Worm (Caenorhabditis elegans) whole organism, L1 larva: ENCODE measurements around the gene C04A2.15.

Experiments
- C04F5.9 ChIP-seq: sonication (generic microtip); optimal IDR thresholded peaks from 2 replicates; lab custom pipeline; 2016; ENCODE audit warnings: missing genetic modification characterization, missing compliant biosample characterization
- ama-1 ChIP-seq: fragments of 150-350 bp; optimal IDR thresholded peaks from 2 replicates; lab custom pipeline; 2014
- blmp-1 ChIP-seq: fragments of 150-350 bp; optimal IDR thresholded peaks from 2 replicates; lab custom pipeline; 2014; ENCODE audit warnings: missing biosample characterization, missing genetic modification characterization
- ceh-63 ChIP-seq: fragments of 200-800 bp; sonication (Bioruptor generic); optimal IDR thresholded peaks from 2 replicates; lab custom pipeline; 2018; ENCODE audit warnings: mild to moderate bottlenecking, missing genetic modification characterization, missing compliant biosample characterization
- ceh-8 ChIP-seq: fragments of 200-800 bp; sonication (Bioruptor generic); optimal IDR thresholded peaks from 2 replicates; lab custom pipeline; 2018; ENCODE audit warnings: mild to moderate bottlenecking, missing genetic modification characterization, moderate library complexity, missing compliant biosample characterization
- ceh-82 ChIP-seq, 3 experiments: fragments of 150-350 bp in 1 of 3; sonication (generic microtip) in 2 of 3; optimal IDR thresholded peaks; 2 replicates each; lab custom pipeline; 2014 to 2017; ENCODE audit warnings: missing biosample characterization in 3 of 3, missing genetic modification characterization in 3 of 3
- ceh-88 ChIP-seq: fragments of 200-800 bp; sonication (Bioruptor generic); IDR thresholded peaks from 2 replicates; pipeline ENCODE4 v1.3.6; 2022; ENCODE audit warnings: missing genetic modification characterization, missing compliant biosample characterization
- ceh-90 ChIP-seq: sonication (generic microtip); optimal IDR thresholded peaks from 2 replicates; lab custom pipeline; 2016; ENCODE audit warnings: missing genetic modification characterization, missing compliant biosample characterization
- ces-1 ChIP-seq: fragments of 150-350 bp; optimal IDR thresholded peaks from 2 replicates; lab custom pipeline; 2014; ENCODE audit warnings: missing biosample characterization, missing genetic modification reagents, missing genetic modification characterization
- dsc-1 ChIP-seq: sonication (generic microtip); optimal IDR thresholded peaks from 2 replicates; lab custom pipeline; 2016; ENCODE audit warnings: mild to moderate bottlenecking, missing genetic modification characterization, missing compliant biosample characterization
- efl-1 ChIP-seq, 4 experiments: fragments of 150-350 bp; optimal IDR thresholded peaks in 3 of 4; peaks in 1 of 4; 1 replicate in 1 of 4; 2 replicates in 3 of 4; lab custom pipeline; 2014; ENCODE audit warnings: missing biosample characterization in 2 of 4, missing genetic modification characterization in 2 of 4, missing genetic modification reagents in 2 of 4
- egl-27 ChIP-seq, 2 experiments: fragments of 150-350 bp in 1 of 2; sonication (generic microtip); optimal IDR thresholded peaks; 3 replicates each; lab custom pipeline; 2017 to 2018; ENCODE audit warnings: missing biosample characterization in 2 of 2, missing genetic modification characterization in 2 of 2, missing genetic modification reagents in 2 of 2
- elt-3 ChIP-seq, 6 experiments: fragments of 150-350 bp in 1 of 6; sonication (generic microtip); optimal IDR thresholded peaks; 2 replicates each; lab custom pipeline; 2017 to 2018; ENCODE audit warnings: missing biosample characterization in 6 of 6, missing genetic modification characterization in 6 of 6, inconsistent platforms in 1 of 6
- fkh-4 ChIP-seq: sonication (generic microtip); optimal IDR thresholded peaks from 2 replicates; lab custom pipeline; 2016; ENCODE audit warnings: missing compliant biosample characterization, missing genetic modification characterization, borderline replicate concordance
- grh-1 ChIP-seq: fragments of 200-800 bp; sonication (Bioruptor generic); IDR thresholded peaks from 2 replicates; pipeline ENCODE4 v1.3.6; 2022; ENCODE audit warnings: missing genetic modification reagents, missing genetic modification characterization, missing compliant biosample characterization
- hlh-17 ChIP-seq: fragments of 200-800 bp; sonication (Bioruptor generic); optimal IDR thresholded peaks from 2 replicates; lab custom pipeline; 2018; ENCODE audit warnings: missing genetic modification characterization, mild to moderate bottlenecking, missing compliant biosample characterization, moderate library complexity, borderline replicate concordance
- hlh-4 ChIP-seq: sonication (generic microtip); optimal IDR thresholded peaks from 2 replicates; lab custom pipeline; 2016; ENCODE audit warnings: mild to moderate bottlenecking, missing genetic modification characterization, missing compliant biosample characterization
- irx-1 ChIP-seq: sonication (generic microtip); optimal IDR thresholded peaks from 2 replicates; lab custom pipeline; 2016; ENCODE audit warnings: missing genetic modification characterization, missing compliant biosample characterization
- isw-1 ChIP-seq: fragments of 200-800 bp; sonication (Bioruptor generic); IDR thresholded peaks from 2 replicates; pipeline ENCODE4 v1.3.6; 2022; ENCODE audit warnings: missing genetic modification characterization, missing compliant biosample characterization
- lin-14 ChIP-seq: fragments of 200-800 bp; sonication (Bioruptor generic); optimal IDR thresholded peaks from 2 replicates; lab custom pipeline; 2018; ENCODE audit warnings: mild to moderate bottlenecking, missing genetic modification characterization, moderate library complexity, missing compliant biosample characterization
- lin-15B ChIP-seq: fragments of 150-350 bp; sonication (generic microtip); optimal IDR thresholded peaks from 3 replicates; lab custom pipeline; 2014; ENCODE audit warnings: missing biosample characterization, missing genetic modification characterization
- lin-35 ChIP-seq, 2 experiments: fragments of 150-350 bp; optimal IDR thresholded peaks; 2 replicates each; lab custom pipeline; 2014; ENCODE audit warnings: missing biosample characterization in 2 of 2, missing genetic modification characterization in 2 of 2, missing genetic modification reagents in 2 of 2
- lsy-2 ChIP-seq, 2 experiments: fragments of 150-350 bp; optimal IDR thresholded peaks; 2 replicates each; lab custom pipeline; 2014; ENCODE audit warnings: missing biosample characterization in 2 of 2, missing genetic modification characterization in 2 of 2
- mef-2 ChIP-seq: fragments of 150-350 bp; optimal IDR thresholded peaks from 2 replicates; lab custom pipeline; 2014; ENCODE audit warnings: missing biosample characterization, missing genetic modification characterization
- mep-1 ChIP-seq: fragments of 150-350 bp; optimal IDR thresholded peaks from 2 replicates; lab custom pipeline; 2014; ENCODE audit warnings: missing biosample characterization, missing genetic modification characterization
- nhr-20 ChIP-seq: sonication (generic microtip); optimal IDR thresholded peaks from 2 replicates; lab custom pipeline; 2016; ENCODE audit warnings: mild to moderate bottlenecking, missing genetic modification characterization, missing compliant biosample characterization
- nhr-47 ChIP-seq: sonication (generic microtip); optimal IDR thresholded peaks from 2 replicates; lab custom pipeline; 2016; ENCODE audit warnings: mild to moderate bottlenecking, missing genetic modification characterization, moderate library complexity, missing compliant biosample characterization
- nhr-71 ChIP-seq: sonication (generic microtip); optimal IDR thresholded peaks from 2 replicates; lab custom pipeline; 2016; ENCODE audit warnings: mild to moderate bottlenecking, missing genetic modification characterization, moderate library complexity, missing compliant biosample characterization
- nhr-84 ChIP-seq: sonication (generic microtip); optimal IDR thresholded peaks from 2 replicates; lab custom pipeline; 2017; ENCODE audit warnings: missing biosample characterization, missing genetic modification characterization
- nhr-85 ChIP-seq: sonication (generic microtip); peaks from one replicate; lab custom pipeline; 2016; ENCODE audit warnings: missing genetic modification characterization, inconsistent platforms, missing compliant biosample characterization
- nhr-90 ChIP-seq: sonication (generic microtip); optimal IDR thresholded peaks from 2 replicates; lab custom pipeline; 2016; ENCODE audit warnings: mild to moderate bottlenecking, missing genetic modification characterization, missing compliant biosample characterization; ENCODE audit not compliant: poor library complexity
- snpc-4 ChIP-seq: fragments of 150-350 bp; optimal IDR thresholded peaks from 2 replicates; lab custom pipeline; 2014; ENCODE audit warnings: missing biosample characterization, missing genetic modification characterization
- snu-23 ChIP-seq: sonication (generic microtip); optimal IDR thresholded peaks from 2 replicates; lab custom pipeline; 2016; ENCODE audit warnings: missing genetic modification characterization, missing compliant biosample characterization
- swsn-7 ChIP-seq: sonication (generic microtip); optimal IDR thresholded peaks from 2 replicates; lab custom pipeline; 2016; ENCODE audit warnings: missing genetic modification characterization, missing compliant biosample characterization
- tbx-2 ChIP-seq: sonication (generic microtip); optimal IDR thresholded peaks from 2 replicates; lab custom pipeline; 2016; ENCODE audit warnings: missing genetic modification characterization, missing compliant biosample characterization
- tlp-1 ChIP-seq: fragments of 150-350 bp; optimal IDR thresholded peaks from 2 replicates; lab custom pipeline; 2014; ENCODE audit warnings: missing biosample characterization, missing genetic modification characterization
- unc-30 ChIP-seq: sonication (generic microtip); optimal IDR thresholded peaks from 2 replicates; lab custom pipeline; 2017; ENCODE audit warnings: missing biosample characterization, missing genetic modification characterization
- unc-62 ChIP-seq: fragments of 150-350 bp; optimal IDR thresholded peaks from 2 replicates; lab custom pipeline; 2014; ENCODE audit warnings: missing biosample characterization, missing genetic modification reagents, missing genetic modification characterization
- vab-15 ChIP-seq: sonication (generic microtip); optimal IDR thresholded peaks from 2 replicates; lab custom pipeline; 2017; ENCODE audit warnings: missing genotype, mild to moderate bottlenecking, missing genetic modification characterization, missing compliant biosample characterization
- zag-1 ChIP-seq: fragments of 150-350 bp; optimal IDR thresholded peaks from 2 replicates; lab custom pipeline; 2014; ENCODE audit warnings: missing biosample characterization, missing genetic modification characterization
- ztf-4 ChIP-seq: fragments of 150-350 bp; optimal IDR thresholded peaks from 2 replicates; lab custom pipeline; 2014; ENCODE audit warnings: missing biosample characterization, missing genetic modification characterization

Gene C04A2.15

DNA sequence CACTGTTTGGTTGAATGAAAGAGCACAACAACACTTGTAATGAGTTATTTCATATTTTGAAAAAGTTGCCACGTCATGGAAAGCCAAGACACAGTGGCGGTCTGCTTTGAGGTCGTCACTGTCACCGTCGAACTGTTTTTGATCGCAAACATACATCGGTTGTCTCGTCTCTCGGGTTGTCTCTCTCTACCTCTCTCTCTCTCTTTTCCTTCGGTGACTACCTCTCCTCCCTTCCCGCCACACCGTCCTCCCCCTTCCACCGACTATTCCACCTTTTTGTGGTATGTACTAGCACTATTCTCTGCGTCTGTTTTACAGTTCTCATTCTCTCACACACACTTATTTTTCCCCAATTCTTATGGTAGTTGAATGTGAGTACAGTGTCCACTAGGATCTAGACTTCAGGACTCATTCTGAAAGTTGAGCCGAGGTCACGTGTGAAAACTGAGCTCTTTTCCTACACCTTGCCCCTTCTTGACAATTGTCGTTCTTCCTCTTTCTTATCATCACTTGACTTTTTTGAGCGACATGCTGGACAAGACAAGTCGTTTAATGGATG, 18.2 kb upstream of the C04A2.15 start (continued):
- TF ChIP-seq irx-1 (no peak), nhr-90 (tag; lab: Kevin White, UChicago) (no peak), unc-30 (tag; lab: Kevin White, UChicago) (no peak), nhr-71 (tag; lab: Kevin White, UChicago) (peak; percentile 54), ceh-88 (no peak), ces-1 (GFP tag; lab: Kevin White, UChicago) (no peak), lsy-2 (tag; optimal IDR thresholded peaks at IDR 0.05; lab: Kevin White, UChicago) (peak in 1 of 2 experiments; percentile 33), mep-1 (peak; percentile 60), mef-2 (tag; lab: Kevin White, UChicago) (no peak), nhr-47 (tag; lab: Kevin White, UChicago) (peak; percentile 27), efl-1 (optimal IDR thresholded peaks at IDR 0.05; lab: Kevin White, UChicago) (no peak), efl-1 (GFP tag; optimal IDR thresholded peaks at IDR 0.05 in 1 of 2; lab: Kevin White, UChicago) (peak in 1 of 2 experiments; percentile 41), ceh-63 (no peak), ceh-90 (tag; lab: Kevin White, UChicago) (no peak), tlp-1 (tag; lab: Kevin White, UChicago) (no peak)

DNA sequence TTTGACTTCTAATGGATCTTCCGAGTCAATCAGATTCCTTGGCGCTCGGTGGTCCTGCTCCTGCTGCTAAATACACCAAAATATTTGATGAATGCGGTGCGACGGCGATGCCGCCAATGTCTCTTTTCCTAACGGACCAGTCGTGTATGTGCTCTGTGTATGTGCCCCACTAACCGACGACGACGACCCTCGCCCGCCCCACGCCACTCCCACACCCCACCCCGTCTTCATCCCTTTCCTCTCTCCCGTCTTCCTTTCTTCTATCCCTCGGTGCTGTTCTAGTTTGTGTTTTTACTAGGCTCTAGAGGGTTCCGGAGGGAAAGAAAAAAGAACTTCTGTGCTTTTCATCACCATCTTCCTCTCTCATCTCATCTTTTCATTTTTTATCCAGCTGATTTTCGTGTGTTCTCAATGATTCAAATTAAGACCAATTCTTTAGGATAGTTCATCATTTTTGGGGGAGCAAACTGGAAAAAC, 17.4 kb upstream of the C04A2.15 start, which contains the start of gene egl-27:
Gene egl-27, plus strand, starts transcription at position 427 of the 477 bp plus-strand sequence.
- TF ChIP-seq hlh-17 (GFP tag; lab: Kevin White, UChicago) (no peak), isw-1 (GFP tag; lab: Robert Waterston, UW) (no peak), hlh-4 (no peak), lin-14 (GFP tag; lab: Kevin White, UChicago) (peak; percentile 19)

ce11 chrII:6835500-6835899, 16.5 kb upstream of the C04A2.15 start:
- TF ChIP-seq swsn-7 (tag; lab: Kevin White, UChicago) (peak; percentile 11), nhr-85 (tag; lab: Kevin White, UChicago) (peak; percentile 93), elt-3 (tag; optimal IDR thresholded peaks at IDR 0.05; lab: Kevin White, UChicago) (peak in 1 of 6 experiments; percentile 50), lin-15B (no peak), lin-14 (GFP tag; lab: Kevin White, UChicago) (peak; percentile 88), efl-1 (optimal IDR thresholded peaks at IDR 0.05; lab: Kevin White, UChicago) (peak; percentile 13 to 21), efl-1 (GFP tag; optimal IDR thresholded peaks at IDR 0.05 in 1 of 2; lab: Kevin White, UChicago) (no peak), egl-27 (tag; optimal IDR thresholded peaks at IDR 0.05; lab: Kevin White, UChicago) (peak in 1 of 2 experiments; percentile 85), nhr-47 (tag; lab: Kevin White, UChicago) (peak; percentile 2), nhr-84 (tag; lab: Kevin White, UChicago) (no peak), isw-1 (GFP tag; lab: Robert Waterston, UW) (no peak), ceh-88 (no peak), mep-1 (peak; percentile 63), nhr-71 (tag; lab: Kevin White, UChicago) (peak; percentile 27), zag-1 (tag; lab: Kevin White, UChicago) (no peak), tbx-2 (peak; percentile 31), C04F5.9 (tag; lab: Kevin White, UChicago) (no peak), fkh-4 (tag; lab: Kevin White, UChicago) (no peak), snu-23 (peak; percentile 43), snpc-4 (tag; lab: Kevin White, UChicago) (no peak), unc-62 (GFP tag; lab: Kevin White, UChicago) (no peak), blmp-1 (tag; lab: Kevin White, UChicago) (peak; percentile 85), ztf-4 (tag; lab: Kevin White, UChicago) (no peak), ceh-8 (GFP tag; lab: Kevin White, UChicago) (peak; percentile 2), ama-1 (lab: Kevin White, UChicago) (no peak), vab-15 (peak; percentile 61), nhr-20 (tag; lab: Kevin White, UChicago) (peak; percentile 36), lin-35 (GFP tag; optimal IDR thresholded peaks at IDR 0.05; lab: Kevin White, UChicago) (peak in 1 of 2 experiments; percentile 22), dsc-1 (peak; percentile 8), grh-1 (no peak), lsy-2 (tag; optimal IDR thresholded peaks at IDR 0.05; lab: Kevin White, UChicago) (peak; percentile 3 to 67), ceh-82 (tag; optimal IDR thresholded peaks at IDR 0.05; lab: Kevin White, UChicago) (peak in 1 of 3 experiments; percentile 29)
- TF ChIP-seq, all 84 proteins: peak for 19
